Worm (Caenorhabditis elegans): ENCODE results near the gene CD4.8.

The CD4.8 gene

DNA sequence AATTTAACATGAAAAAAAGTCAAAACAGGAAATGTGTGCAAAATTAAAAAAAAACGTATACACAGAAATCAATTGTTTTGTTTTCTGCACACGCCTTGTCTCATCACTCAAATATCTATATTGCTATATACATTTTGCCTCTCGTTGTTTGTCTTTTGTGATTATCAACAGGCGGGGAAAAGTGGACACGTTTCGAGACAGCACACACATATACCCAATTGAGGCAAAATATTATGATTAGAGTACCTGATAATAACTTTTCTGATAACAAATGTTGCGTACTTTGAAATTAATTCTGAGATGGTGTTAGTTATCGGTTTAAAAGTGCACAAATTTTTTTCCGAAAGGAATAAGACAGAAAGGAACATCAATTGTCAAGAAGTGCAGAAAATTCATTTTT is 41.3 kb downstream of the CD4.8 start (continued):
- TF ChIP-seq pqm-1 (tag; optimal IDR thresholded peaks at IDR 0.05) (peak; percentile 77), jun-1 (tag; optimal IDR thresholded peaks at IDR 0.05) (no peak)

DNA sequence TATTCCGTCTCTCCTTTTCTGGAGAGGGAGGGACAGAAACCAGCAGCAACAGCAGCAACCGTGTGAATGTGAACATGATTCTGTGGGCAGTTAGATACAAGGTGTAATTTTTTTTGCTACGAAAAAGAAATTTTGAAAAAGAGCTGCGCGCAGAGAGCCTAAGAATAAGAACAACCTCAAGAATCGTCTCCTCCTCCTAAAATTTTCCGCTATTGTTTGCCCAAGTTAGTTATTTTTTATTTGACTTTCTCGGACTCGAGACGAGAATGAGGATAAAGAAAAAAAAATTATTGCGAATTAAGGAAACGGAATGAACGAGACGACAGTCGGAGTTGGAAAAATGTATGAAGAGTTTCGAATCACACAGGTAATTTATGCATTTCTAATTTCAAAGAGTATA is 42.6 kb downstream of the CD4.8 start, which contains the start of gene glb-5:
glb-5 (plus strand) TSS at position 301 of the 400 bp plus-strand sequence.
- no peak for TF ChIP-seq ceh-8 (GFP tag; optimal IDR thresholded peaks at IDR 0.05)

Measured in whole organism, L1 larva.